Worm (Caenorhabditis elegans) whole organism, young adult: ENCODE measurements around the gene nhr-270.
"Not testable (repeated sequence)": the region's sequence is repeated elsewhere in the genome, so short reads cannot be mapped to it uniquely, and the experiment has no call there.

Source experiments
- B0035.1 ChIP-seq: sonication (generic microtip); optimal IDR thresholded peaks from 2 replicates; lab custom pipeline; 2016; ENCODE audit warnings: missing genetic modification characterization, mild to moderate bottlenecking, missing compliant biosample characterization, missing genotype, missing genetic modification reagents
- B0336.3 ChIP-seq: fragments of 200-800 bp; sonication (Bioruptor generic); IDR thresholded peaks from 2 replicates; pipeline ENCODE4 v1.3.6; 2022; ENCODE audit warnings: missing genetic modification characterization, missing compliant biosample characterization
- D2030.7 ChIP-seq: fragments of 200-800 bp; sonication (Bioruptor generic); IDR thresholded peaks from 2 replicates; pipeline ENCODE4 v1.3.6; 2022; ENCODE audit warnings: missing genetic modification reagents, missing genetic modification characterization, missing compliant biosample characterization
- F10E7.11 ChIP-seq: sonication (generic microtip); optimal IDR thresholded peaks from 2 replicates; lab custom pipeline; 2017; ENCODE audit warnings: mild to moderate bottlenecking, missing genetic modification characterization, moderate library complexity, missing compliant biosample characterization
- F37B4.10 ChIP-seq: fragments of 200-800 bp; sonication (Bioruptor generic); IDR thresholded peaks from 2 replicates; pipeline ENCODE4 v1.3.6; 2022; ENCODE audit warnings: missing genetic modification characterization, missing compliant biosample characterization
- F55B11.4 ChIP-seq: sonication (generic microtip); optimal IDR thresholded peaks from 2 replicates; lab custom pipeline; 2016; ENCODE audit warnings: missing compliant biosample characterization, missing genetic modification characterization, borderline replicate concordance; ENCODE audit not compliant: insufficient read depth
- F57A8.1 ChIP-seq: fragments of 200-800 bp; sonication (Bioruptor generic); optimal IDR thresholded peaks from 2 replicates; lab custom pipeline; 2018; ENCODE audit warnings: mild to moderate bottlenecking, missing genetic modification characterization, moderate library complexity, missing compliant biosample characterization
- K12H6.12 ChIP-seq: fragments of 200-800 bp; sonication (Bioruptor generic); optimal IDR thresholded peaks from 2 replicates; lab custom pipeline; 2018; ENCODE audit warnings: mild to moderate bottlenecking, missing genetic modification characterization, missing compliant biosample characterization
- T07F8.4 ChIP-seq: sonication (generic microtip); optimal IDR thresholded peaks from 2 replicates; lab custom pipeline; 2016; ENCODE audit warnings: mild to moderate bottlenecking, missing genetic modification characterization, moderate library complexity, missing compliant biosample characterization
- T26A5.8 ChIP-seq: sonication (generic microtip); optimal IDR thresholded peaks from 2 replicates; lab custom pipeline; 2016; ENCODE audit warnings: missing genetic modification characterization, missing compliant biosample characterization
- Y95B8A.8 ChIP-seq: fragments of 200-800 bp; sonication (Bioruptor generic); IDR thresholded peaks from 2 replicates; pipeline ENCODE4 v1.3.6; 2022; ENCODE audit warnings: missing genetic modification reagents, missing genetic modification characterization, missing compliant biosample characterization
- atf-7 ChIP-seq: sonication (generic microtip); optimal IDR thresholded peaks from 2 replicates; lab custom pipeline; 2017; ENCODE audit warnings: mild to moderate bottlenecking, missing genetic modification characterization, missing compliant biosample characterization
- bed-1 ChIP-seq: fragments of 200-800 bp; sonication (Bioruptor generic); IDR thresholded peaks from 2 replicates; pipeline ENCODE4 v1.3.6; 2022; ENCODE audit warnings: missing genetic modification reagents, missing genetic modification characterization, missing compliant biosample characterization
- ceh-27 ChIP-seq: fragments of 200-800 bp; sonication (Bioruptor generic); optimal IDR thresholded peaks from 2 replicates; lab custom pipeline; 2018; ENCODE audit warnings: mild to moderate bottlenecking, missing genetic modification characterization, moderate library complexity, missing compliant biosample characterization
- ceh-40 ChIP-seq: fragments of 200-800 bp; sonication (Bioruptor generic); IDR thresholded peaks from 2 replicates; pipeline ENCODE4 v1.3.6; 2022; ENCODE audit warnings: missing genetic modification characterization, missing compliant biosample characterization
- ceh-58 ChIP-seq: fragments of 200-800 bp; sonication (Bioruptor generic); IDR thresholded peaks from 2 replicates; pipeline ENCODE4 v1.3.6; 2022; ENCODE audit warnings: missing genetic modification characterization, missing compliant biosample characterization
- dpl-1 ChIP-seq: fragments of 150-350 bp; optimal IDR thresholded peaks from 2 replicates; lab custom pipeline; 2014; ENCODE audit warnings: missing biosample characterization, missing genetic modification reagents, missing genetic modification characterization
- egrh-3 ChIP-seq: fragments of 200-800 bp; sonication (Bioruptor generic); IDR thresholded peaks from 2 replicates; pipeline ENCODE4 v1.3.6; 2022; ENCODE audit warnings: missing genetic modification reagents, missing genetic modification characterization, missing compliant biosample characterization
- ekl-4 ChIP-seq: fragments of 200-800 bp; sonication (Bioruptor generic); IDR thresholded peaks from 2 replicates; pipeline ENCODE4 v1.3.6; 2022; ENCODE audit warnings: missing genetic modification reagents, missing genetic modification characterization, missing compliant biosample characterization
- hlh-26 ChIP-seq: fragments of 200-800 bp; sonication (Bioruptor generic); conservative IDR thresholded peaks from 2 replicates; pipeline ENCODE4 v1.3.6; 2022; ENCODE audit warnings: missing genetic modification reagents, missing genetic modification characterization, missing compliant biosample characterization
- lag-1 ChIP-seq: fragments of 200-800 bp; sonication (Bioruptor generic); IDR thresholded peaks from 2 replicates; pipeline ENCODE4 v1.3.6; 2022; ENCODE audit warnings: missing genetic modification reagents, missing genetic modification characterization, missing compliant biosample characterization
- let-526 ChIP-seq: fragments of 200-800 bp; sonication (Bioruptor generic); IDR thresholded peaks from 2 replicates; pipeline ENCODE4 v1.3.6; 2022; ENCODE audit warnings: missing genetic modification reagents, missing genetic modification characterization, missing compliant biosample characterization
- let-607 ChIP-seq, 2 experiments: fragments of 200-800 bp in 1 of 2; sonication (Bioruptor generic) in 1 of 2; sonication (generic microtip) in 1 of 2; optimal IDR thresholded peaks; 2 replicates each; lab custom pipeline; 2016 to 2018; ENCODE audit warnings: mild to moderate bottlenecking in 2 of 2, missing compliant biosample characterization in 2 of 2, missing genetic modification characterization in 2 of 2, moderate library complexity in 2 of 2, missing genotype in 1 of 2
- lir-1 ChIP-seq: fragments of 200-800 bp; sonication (Bioruptor generic); conservative IDR thresholded peaks from 2 replicates; pipeline ENCODE4 v1.3.6; 2022; ENCODE audit warnings: missing genetic modification reagents, missing genetic modification characterization, missing compliant biosample characterization
- lsy-27 ChIP-seq: sonication (generic microtip); optimal IDR thresholded peaks from 2 replicates; lab custom pipeline; 2017; ENCODE audit warnings: missing genetic modification characterization, mild to moderate bottlenecking, missing compliant biosample characterization, antibody characterized with exemption, missing genotype, borderline replicate concordance; ENCODE audit not compliant: insufficient read depth
- madf-8 ChIP-seq: fragments of 200-800 bp; sonication (Bioruptor generic); conservative IDR thresholded peaks from 2 replicates; pipeline ENCODE4 v1.3.6; 2022; ENCODE audit warnings: missing genetic modification reagents, missing genetic modification characterization, missing compliant biosample characterization
- mcd-1 ChIP-seq: fragments of 200-800 bp; sonication (Bioruptor generic); IDR thresholded peaks from 2 replicates; pipeline ENCODE4 v1.3.6; 2022; ENCODE audit warnings: missing genetic modification reagents, missing genetic modification characterization, missing compliant biosample characterization
- mel-28 ChIP-seq: sonication (generic microtip); optimal IDR thresholded peaks from 2 replicates; lab custom pipeline; 2016; ENCODE audit warnings: borderline replicate concordance, mild to moderate bottlenecking, missing genetic modification characterization, missing compliant biosample characterization
- nfya-2 ChIP-seq: fragments of 200-800 bp; sonication (Bioruptor generic); IDR thresholded peaks from 2 replicates; pipeline ENCODE4 v1.3.6; 2022; ENCODE audit warnings: missing genetic modification reagents, missing genetic modification characterization, missing compliant biosample characterization
- nfyb-1 ChIP-seq: fragments of 200-800 bp; sonication (Bioruptor generic); IDR thresholded peaks from 2 replicates; pipeline ENCODE4 v1.3.6; 2022; ENCODE audit warnings: missing genetic modification reagents, missing genetic modification characterization, missing compliant biosample characterization
- nhr-179 ChIP-seq: sonication (generic microtip); optimal IDR thresholded peaks from 2 replicates; lab custom pipeline; 2016; ENCODE audit warnings: mild to moderate bottlenecking, missing genetic modification characterization, missing compliant biosample characterization
- pbrm-1 ChIP-seq: fragments of 200-800 bp; sonication (Bioruptor generic); IDR thresholded peaks from 2 replicates; pipeline ENCODE4 v1.3.6; 2022; ENCODE audit warnings: missing genetic modification reagents, missing genetic modification characterization, missing compliant biosample characterization
- sdz-38 ChIP-seq: sonication (generic microtip); optimal IDR thresholded peaks from 2 replicates; lab custom pipeline; 2016; ENCODE audit warnings: missing genotype, missing genetic modification characterization, missing compliant biosample characterization
- snpc-1.1 ChIP-seq: sonication (generic microtip); optimal IDR thresholded peaks from 2 replicates; lab custom pipeline; 2017; ENCODE audit warnings: missing genetic modification characterization, mild to moderate bottlenecking, missing compliant biosample characterization, antibody characterized with exemption, moderate library complexity, missing genotype, missing genetic modification reagents; ENCODE audit not compliant: insufficient read depth
- snpc-3.4 ChIP-seq: sonication (generic microtip); optimal IDR thresholded peaks from 2 replicates; lab custom pipeline; 2017; ENCODE audit warnings: missing genetic modification characterization, mild to moderate bottlenecking, missing compliant biosample characterization, antibody characterized with exemption, moderate library complexity, missing genotype, missing genetic modification reagents
- unc-62 ChIP-seq: fragments of 150-350 bp; optimal IDR thresholded peaks from 2 replicates; lab custom pipeline; 2014; ENCODE audit warnings: missing biosample characterization, missing genetic modification reagents, missing genetic modification characterization
- xnd-1 ChIP-seq: sonication (generic microtip); optimal IDR thresholded peaks from 2 replicates; lab custom pipeline; 2016; ENCODE audit warnings: missing genotype, missing genetic modification reagents, missing genetic modification characterization, missing compliant biosample characterization
- zfh-2 ChIP-seq: fragments of 200-800 bp; sonication (Bioruptor generic); conservative IDR thresholded peaks from 2 replicates; pipeline ENCODE4 v1.3.6; 2022; ENCODE audit warnings: missing genetic modification reagents, missing genetic modification characterization, missing compliant biosample characterization

The nhr-270 gene

ce11 chrV:847521-847920 lies 43.0 kb upstream of the nhr-270 start, which contains the start of gene srbc-13:
Gene srbc-13, plus strand, starts transcription at chrV:847821.
- TF ChIP-seq ceh-58 (no peak), xnd-1 (tag; lab: Kevin White, UChicago) (no peak), mel-28 (tag; lab: Kevin White, UChicago) (no peak)

- not testable (repeated sequence) for TF ChIP-seq pbrm-1 (GFP tag; lab: Robert Waterston, UW); snpc-1.1; F57A8.1
Observed at ce11 chrV:843118-843517, 38.6 kb upstream of the nhr-270 start, which contains the start of gene K09C6.8. Gene K09C6.8, minus strand, starts transcription at chrV:843218.

ce11 chrV:842611-843010 lies 38.1 kb upstream of the nhr-270 start:
- TF ChIP-seq mcd-1 (peak; percentile 59; the same call in 1 of the 2 replicates), xnd-1 (tag; lab: Kevin White, UChicago) (no peak), D2030.7 (GFP tag; lab: Robert Waterston, UW) (0 out of 2 replicates have a peak, but pooled peaks have one; percentile 14), zfh-2 (GFP tag; lab: Robert Waterston, UW) (peak; percentile 89), egrh-3 (peak; percentile 100)

ce11 chrV:838984-839471 lies 34.5 kb upstream of the nhr-270 start, which contains the start of the genes K09C6.7 and K09C6.10:
Gene K09C6.7, minus strand, starts transcription at chrV:839084.
Gene K09C6.10, plus strand, starts transcription at chrV:839421.
- TF ChIP-seq nhr-179 (tag; lab: Kevin White, UChicago); B0336.3; hlh-26: not testable (repeated sequence)

ce11 chrV:833368-833767 lies 28.8 kb upstream of the nhr-270 start, which contains the start of gene F41H8.1:
Gene F41H8.1, plus strand, starts transcription at chrV:833668.
- TF ChIP-seq B0035.1 (tag; lab: Kevin White, UChicago) (no peak), let-526 (GFP tag; lab: Robert Waterston, UW) (no peak), unc-62 (no peak), snpc-3.4 (tag; lab: Kevin White, UChicago) (no peak), D2030.7 (GFP tag; lab: Robert Waterston, UW) (no peak), hlh-26 (no peak), ceh-58 (no peak), nfya-2 (GFP tag; lab: Robert Waterston, UW) (no peak), madf-8 (GFP tag; lab: Robert Waterston, UW) (no peak), bed-1 (GFP tag; lab: Robert Waterston, UW) (no peak), lir-1 (no peak), let-607 (tag; optimal IDR thresholded peaks at IDR 0.05; lab: Kevin White, UChicago) (no peak), ceh-27 (GFP tag; lab: Kevin White, UChicago) (no peak), lag-1 (GFP tag; lab: Robert Waterston, UW) (no peak), ekl-4 (GFP tag; lab: Robert Waterston, UW) (no peak), ceh-40 (GFP tag; lab: Robert Waterston, UW) (no peak), K12H6.12 (tag; lab: Kevin White, UChicago) (no peak), nfyb-1 (GFP tag; lab: Robert Waterston, UW) (no peak), nhr-179 (tag; lab: Kevin White, UChicago) (no peak)

ce11 chrV:826097-826496 lies 21.6 kb upstream of the nhr-270 start, which contains the start of gene F41H8.2:
Gene F41H8.2, plus strand, starts transcription at chrV:826397.
- no peak for TF ChIP-seq dpl-1 (GFP tag; lab: Kevin White, UChicago)
- no peak for TF ChIP-seq lsy-27 (tag; lab: Kevin White, UChicago)
- no peak for TF ChIP-seq sdz-38 (tag; lab: Kevin White, UChicago)
- TF ChIP-seq F55B11.4 (tag; lab: Kevin White, UChicago), result no peak
- TF ChIP-seq atf-7, result no peak
- no peak for TF ChIP-seq Y95B8A.8 (GFP tag; lab: Robert Waterston, UW)
- no peak for TF ChIP-seq ceh-27 (GFP tag; lab: Kevin White, UChicago)
- TF ChIP-seq F37B4.10 (GFP tag; lab: Robert Waterston, UW), result no peak
- no peak for TF ChIP-seq T26A5.8 (tag; lab: Kevin White, UChicago)
- TF ChIP-seq F10E7.11 (tag; lab: Kevin White, UChicago), result no peak
- no peak for TF ChIP-seq T07F8.4 (tag; lab: Kevin White, UChicago)
